Worm (Caenorhabditis elegans) whole organism, late embryonic: Measurements from ENCODE around the gene ncr-2.

ENCODE experiments used
- F13H6.1 ChIP-seq: sonication (generic microtip); optimal IDR thresholded peaks from 2 replicates; lab custom pipeline; 2016; ENCODE audit warnings: missing genetic modification characterization, missing compliant biosample characterization
- hlh-8 ChIP-seq: sonication (generic microtip); optimal IDR thresholded peaks from 2 replicates; lab custom pipeline; 2016; ENCODE audit warnings: missing genotype, missing genetic modification characterization, missing compliant biosample characterization
- nhr-11 ChIP-seq: fragments of 150-350 bp; optimal IDR thresholded peaks from 2 replicates; lab custom pipeline; 2014; ENCODE audit warnings: missing biosample characterization, missing genetic modification characterization
- pha-2 ChIP-seq: sonication (generic microtip); optimal IDR thresholded peaks from 2 replicates; lab custom pipeline; 2017; ENCODE audit warnings: mild to moderate bottlenecking, missing genetic modification characterization, missing compliant biosample characterization
- sox-4 ChIP-seq: sonication (generic microtip); optimal IDR thresholded peaks from 2 replicates; lab custom pipeline; 2017; ENCODE audit warnings: mild to moderate bottlenecking, missing genetic modification characterization, inconsistent platforms, missing compliant biosample characterization
- tbx-2 ChIP-seq: sonication (generic microtip); optimal IDR thresholded peaks from 2 replicates; lab custom pipeline; 2016; ENCODE audit warnings: missing genetic modification characterization, missing compliant biosample characterization

- no peak for TF ChIP-seq F13H6.1 (tag; lab: Kevin White, UChicago)
- no peak for TF ChIP-seq pha-2
- TF ChIP-seq sox-4 (tag; lab: Kevin White, UChicago): no peak
- TF ChIP-seq tbx-2 (tag; lab: Kevin White, UChicago): no peak
- no peak for TF ChIP-seq hlh-8 (tag; lab: Kevin White, UChicago)
- TF ChIP-seq nhr-11: no peak
Measured at ce11 chrIII:8280352-8280751, 22.2 kb downstream of the ncr-2 start.
